Worm (Caenorhabditis elegans): Measurements from ENCODE around the gene kars-1.

- no peak for TF ChIP-seq mls-2 (tag; optimal IDR thresholded peaks at IDR 0.05)
- no peak for TF ChIP-seq unc-62 (GFP tag; optimal IDR thresholded peaks at IDR 0.05)
- no peak for TF ChIP-seq nhr-76 (tag; optimal IDR thresholded peaks at IDR 0.05)
- no peak for TF ChIP-seq elt-1 (tag; optimal IDR thresholded peaks at IDR 0.05; ENCODE audit: borderline replicate concordance, insufficient read depth)
- TF ChIP-seq unc-120 (tag; optimal IDR thresholded peaks at IDR 0.05; ENCODE audit: poor library complexity, severe bottlenecking), result no peak
- TF ChIP-seq unc-39 (tag; optimal IDR thresholded peaks at IDR 0.05), result no peak
- TF ChIP-seq nhr-28 (tag; optimal IDR thresholded peaks at IDR 0.05), result no peak
- TF ChIP-seq lin-13 (tag; optimal IDR thresholded peaks at IDR 0.05), result no peak
- TF ChIP-seq ces-1 (GFP tag; optimal IDR thresholded peaks at IDR 0.05), result no peak
Observed at ce11 chrII:7070434-7070833, 1.8 kb downstream of the kars-1 start.
